Fruit fly (Drosophila melanogaster) whole organism, wandering third instar larva: ENCODE measurements around the gene Dhc1.

Experiments
- OdsH ChIP-seq: fragments of 200-800 bp; sonication (Bioruptor generic); optimal IDR thresholded peaks from 2 replicates; lab custom pipeline; 2016; ENCODE audit warnings: missing biosample characterization, mild to moderate bottlenecking, missing genetic modification characterization
- Vsx2 ChIP-seq: fragments of 200-300, 225-300 bp; sonication (Bioruptor generic); optimal IDR thresholded peaks from 2 replicates; lab custom pipeline; 2018; ENCODE audit warnings: missing biosample characterization, missing genetic modification characterization; ENCODE audit not compliant: partially characterized antibody
- foxo ChIP-seq, 2 experiments: fragments of 200-800 bp; sonication (Bioruptor generic); optimal IDR thresholded peaks; 2 replicates in 1 of 2; 3 replicates in 1 of 2; lab custom pipeline; 2016 to 2017; ENCODE audit warnings: missing biosample characterization in 2 of 2, missing genetic modification characterization in 2 of 2
- fru ChIP-seq: fragments of 200-800 bp; sonication (Bioruptor generic); optimal IDR thresholded peaks from 3 replicates; lab custom pipeline; 2016; ENCODE audit warnings: missing biosample characterization, mild to moderate bottlenecking, missing genetic modification characterization
- h ChIP-seq: fragments of 200-800 bp; sonication (Bioruptor generic); optimal IDR thresholded peaks from 3 replicates; lab custom pipeline; 2016; ENCODE audit warnings: missing biosample characterization, mild to moderate bottlenecking, missing genetic modification characterization
- lola ChIP-seq: fragments of >200 bp; optimal IDR thresholded peaks from 2 replicates; lab custom pipeline; 2017; ENCODE audit warnings: missing biosample characterization, missing genetic modification characterization
- pan ChIP-seq: fragments of >200 bp; optimal IDR thresholded peaks from 2 replicates; lab custom pipeline; 2017
- psq ChIP-seq: fragments of 200-800 bp; sonication (Bioruptor generic); optimal IDR thresholded peaks from 3 replicates; lab custom pipeline; 2017; ENCODE audit warnings: missing biosample characterization, mild to moderate bottlenecking, missing genetic modification characterization, moderate library complexity
- sv ChIP-seq: fragments of 200-800 bp; sonication (Bioruptor generic); optimal IDR thresholded peaks from 3 replicates; lab custom pipeline; 2016; ENCODE audit warnings: missing biosample characterization, missing genetic modification characterization

dm6 chr3R:9704183-9705007 is 30.0 kb upstream of the Dhc1 start:
- TF ChIP-seq foxo (GFP tag; optimal IDR thresholded peaks at IDR 0.05; lab: Kevin White, UChicago), result peak in 1 of 2 experiments; percentile 47
- no peak for TF ChIP-seq OdsH (GFP tag; lab: Kevin White, UChicago)
- TF ChIP-seq Vsx2 (GFP tag; lab: Kevin White, UChicago), result no peak
- TF ChIP-seq sv (GFP tag; lab: Kevin White, UChicago), result no peak
- TF ChIP-seq h (GFP tag; lab: Kevin White, UChicago), result peak; percentile 62
- TF ChIP-seq psq (GFP tag; lab: Kevin White, UChicago), result peak; percentile 6
- no peak for TF ChIP-seq lola (GFP tag; lab: Kevin White, UChicago)
- no peak for TF ChIP-seq pan (lab: Kevin White, UChicago)
- no peak for TF ChIP-seq fru (GFP tag; lab: Kevin White, UChicago)
